Fruit fly (Drosophila melanogaster): ENCODE data around the gene CG6040.

The CG6040 gene

DNA sequence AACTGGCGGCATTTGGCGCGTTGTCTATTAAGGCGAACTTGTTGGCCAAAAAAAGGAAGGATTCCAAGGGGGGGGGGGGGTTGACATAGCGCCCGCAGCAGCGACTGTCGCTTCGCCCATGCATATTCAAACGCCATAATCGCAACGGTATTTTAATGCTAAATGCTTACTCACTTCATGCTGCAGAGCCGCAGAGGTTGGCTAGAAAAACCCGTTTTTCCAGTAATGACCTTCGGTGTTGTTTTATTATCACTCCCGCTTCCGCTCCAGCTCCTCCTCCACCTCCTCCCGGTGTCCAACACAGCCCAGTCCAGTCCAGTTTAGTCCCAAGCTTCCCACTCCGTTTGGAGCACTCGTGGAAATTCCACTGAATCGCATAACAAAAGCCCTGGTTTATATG is 14.4 kb downstream of the CG6040 start:
- no peak for TF ChIP-seq kay (GFP tag; ENCODE audit: borderline replicate concordance)
- TF ChIP-seq CG14711 (tag; optimal IDR thresholded peaks at IDR 0.05), result no peak
- TF ChIP-seq CG33017 (tag; optimal IDR thresholded peaks at IDR 0.05), result no peak
- TF ChIP-seq ovo (GFP tag; optimal IDR thresholded peaks at IDR 0.05), result no peak
- TF ChIP-seq CG5204 (GFP tag; optimal IDR thresholded peaks at IDR 0.05), result no peak
- no peak for TF ChIP-seq Hr96 (GFP tag; optimal IDR thresholded peaks at IDR 0.05)
- no peak for TF ChIP-seq cnc (optimal IDR thresholded peaks at IDR 0.05)
- TF ChIP-seq CG1620 (GFP tag; optimal IDR thresholded peaks at IDR 0.05), result no peak
- no peak for TF ChIP-seq Mnt (GFP tag; optimal IDR thresholded peaks at IDR 0.05)

DNA sequence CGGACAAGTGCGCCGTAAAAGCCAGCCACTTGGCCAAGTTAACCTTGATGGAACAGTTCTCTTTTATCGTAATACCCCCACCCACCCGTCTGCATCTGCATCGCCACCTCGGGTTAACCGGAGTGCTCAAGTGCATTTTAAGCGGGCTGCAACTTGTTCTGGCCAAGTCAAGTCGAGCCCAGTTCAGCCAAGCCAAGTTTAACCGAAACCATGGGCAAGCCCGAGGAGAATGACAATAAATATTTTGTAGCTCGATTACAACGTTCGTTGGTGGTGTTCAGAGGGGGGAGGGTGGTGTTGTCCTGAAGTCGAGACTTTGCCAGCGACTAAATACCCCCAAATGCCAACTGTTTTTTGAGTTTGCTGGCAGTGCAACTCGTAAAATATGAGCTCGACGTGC is 15.6 kb downstream of the CG6040 start:
- TF ChIP-seq CG7045 (GFP tag; optimal IDR thresholded peaks at IDR 0.05) (no peak), tj (GFP tag; optimal IDR thresholded peaks at IDR 0.05) (peak; percentile 74), ovo (GFP tag; optimal IDR thresholded peaks at IDR 0.05) (no peak), Mnt (GFP tag; optimal IDR thresholded peaks at IDR 0.05) (no peak), Crg-1 (GFP tag; optimal IDR thresholded peaks at IDR 0.05) (no peak), kay (GFP tag; ENCODE audit: borderline replicate concordance) (no peak)

DNA sequence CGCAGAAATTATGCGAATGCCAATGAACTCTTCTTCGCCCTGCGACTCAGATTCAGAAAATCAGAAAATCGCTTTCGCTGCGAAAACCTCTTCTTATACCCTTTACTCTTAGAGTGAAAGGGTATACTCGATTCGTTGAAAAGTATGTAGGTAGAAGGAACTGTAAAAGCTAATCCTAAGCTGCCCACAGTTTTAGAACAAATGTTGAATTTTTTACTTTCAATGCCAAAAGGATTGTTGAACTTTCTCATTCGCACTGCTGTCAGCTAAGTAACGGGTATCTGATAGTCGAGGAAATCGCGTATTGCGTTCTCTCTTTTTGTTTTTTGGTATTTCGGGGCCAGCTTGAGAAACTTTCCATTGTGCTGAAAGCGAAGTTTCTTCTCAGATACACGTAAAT is 17.1 kb downstream of the CG6040 start:
- TF ChIP-seq kay (GFP tag; ENCODE audit: borderline replicate concordance) (no peak), CG14711 (tag; optimal IDR thresholded peaks at IDR 0.05) (no peak), CG5204 (GFP tag; optimal IDR thresholded peaks at IDR 0.05) (no peak), bab1 (GFP tag; optimal IDR thresholded peaks at IDR 0.05) (peak; percentile 73), CG11617 (GFP tag; optimal IDR thresholded peaks at IDR 0.05) (no peak), Clk (GFP tag; optimal IDR thresholded peaks at IDR 0.05) (no peak), Hr96 (GFP tag; optimal IDR thresholded peaks at IDR 0.05) (no peak), tj (GFP tag; optimal IDR thresholded peaks at IDR 0.05) (peak; percentile 66)

DNA sequence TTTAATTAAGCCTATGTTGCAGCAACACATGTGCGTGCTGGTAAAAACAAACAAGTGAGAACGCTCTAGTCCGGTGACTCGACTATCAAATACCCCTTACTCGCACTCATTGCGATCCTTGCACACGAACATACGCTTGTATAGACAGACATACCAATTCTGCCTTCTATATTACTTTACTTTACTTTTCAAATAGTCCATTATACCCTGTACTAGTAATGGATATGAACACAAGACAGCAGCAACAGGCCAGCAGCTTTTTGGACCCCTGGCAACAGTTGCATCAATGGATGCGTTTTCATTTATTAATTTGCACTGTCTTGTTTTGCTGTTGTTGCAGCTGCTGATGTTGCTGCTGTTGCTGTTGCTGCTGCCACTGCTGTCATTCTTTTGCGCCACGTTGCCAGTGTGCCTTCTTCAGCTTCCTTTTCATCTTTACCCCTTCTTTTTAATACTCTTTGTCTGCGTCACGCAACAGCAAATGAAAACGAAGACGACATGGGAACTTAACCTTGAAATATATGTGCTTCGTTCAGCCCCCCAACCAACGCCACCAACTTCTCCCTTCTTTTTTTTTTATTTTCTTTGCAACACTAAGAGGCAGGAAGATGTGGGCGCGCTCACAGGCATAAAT is 21.9 kb downstream of the CG6040 start:
- TF ChIP-seq CG5204 (GFP tag; optimal IDR thresholded peaks at IDR 0.05) (no peak), CG14711 (tag; optimal IDR thresholded peaks at IDR 0.05) (no peak), ovo (GFP tag; optimal IDR thresholded peaks at IDR 0.05) (no peak), kay (GFP tag; ENCODE audit: borderline replicate concordance) (no peak), bab1 (GFP tag; optimal IDR thresholded peaks at IDR 0.05) (no peak), Crg-1 (GFP tag; optimal IDR thresholded peaks at IDR 0.05) (no peak), CG7101 (tag; optimal IDR thresholded peaks at IDR 0.05) (no peak)

DNA sequence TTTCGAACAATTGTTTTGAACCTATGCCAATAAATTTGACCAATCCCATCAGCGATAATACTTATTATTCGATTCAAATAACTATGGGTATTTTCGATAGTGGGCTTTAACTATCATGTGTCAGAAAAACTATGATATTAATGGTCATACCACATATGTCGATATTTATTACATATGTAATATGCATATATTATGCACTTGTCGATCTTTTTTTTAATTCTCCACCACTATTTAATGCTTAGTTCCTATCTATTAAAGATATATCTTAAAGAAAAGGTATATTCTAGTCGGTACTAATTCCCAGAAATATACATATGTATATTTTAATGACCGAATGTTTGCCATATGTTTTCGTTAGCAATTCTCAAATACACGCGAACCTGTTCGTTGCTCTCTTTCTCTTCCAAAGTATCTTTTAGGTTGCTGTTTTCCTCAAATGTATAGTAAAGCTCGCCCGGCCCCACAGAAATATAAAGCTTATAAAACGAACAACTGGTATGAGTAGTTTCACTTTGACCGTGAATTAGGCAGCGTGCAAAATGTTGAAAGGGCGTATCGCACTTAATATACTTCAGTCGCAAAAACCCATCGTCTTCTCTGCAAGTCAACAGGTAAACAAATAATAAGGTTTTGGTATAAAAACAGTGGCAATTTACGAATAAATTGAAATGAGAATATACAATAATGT is 35.5 kb downstream of the CG6040 start, which contains the start of gene Cyp12a5:
TSS of gene Cyp12a5 (plus strand) at position 503 of the 688 bp plus-strand sequence.
- no peak for TF ChIP-seq toe (GFP tag; optimal IDR thresholded peaks at IDR 0.05)
- TF ChIP-seq CG11617 (GFP tag; optimal IDR thresholded peaks at IDR 0.05), result peak; percentile 61
- TF ChIP-seq Crg-1 (GFP tag; optimal IDR thresholded peaks at IDR 0.05), result no peak
- no peak for TF ChIP-seq Clk (GFP tag; optimal IDR thresholded peaks at IDR 0.05)
- TF ChIP-seq Hr96 (GFP tag; optimal IDR thresholded peaks at IDR 0.05), result no peak
- no peak for TF ChIP-seq CG7045 (GFP tag; optimal IDR thresholded peaks at IDR 0.05)
- no peak for TF ChIP-seq cnc (optimal IDR thresholded peaks at IDR 0.05)
- TF ChIP-seq pad (GFP tag; optimal IDR thresholded peaks at IDR 0.05), result no peak
- no peak for TF ChIP-seq CG1620 (GFP tag; optimal IDR thresholded peaks at IDR 0.05)
- peak; percentile 75 for TF ChIP-seq kay (GFP tag; ENCODE audit: borderline replicate concordance)
- TF ChIP-seq CG5204 (GFP tag; optimal IDR thresholded peaks at IDR 0.05), result no peak
- no peak for TF ChIP-seq ovo (GFP tag; optimal IDR thresholded peaks at IDR 0.05)
- TF ChIP-seq Mnt (GFP tag; optimal IDR thresholded peaks at IDR 0.05), result peak; percentile 29
- TF ChIP-seq CG12768 (GFP tag; optimal IDR thresholded peaks at IDR 0.05), result no peak
- TF ChIP-seq CG14711 (tag; optimal IDR thresholded peaks at IDR 0.05), result no peak
- peak; percentile 2 for TF ChIP-seq bab1 (GFP tag; optimal IDR thresholded peaks at IDR 0.05)
- peak; percentile 5 for TF ChIP-seq tj (GFP tag; optimal IDR thresholded peaks at IDR 0.05)
- peak; percentile 85 for TF ChIP-seq cic (GFP tag; optimal IDR thresholded peaks at IDR 0.05)
- peak; percentile 67 for TF ChIP-seq CG33017 (tag; optimal IDR thresholded peaks at IDR 0.05)
- peak; percentile 64 for TF ChIP-seq CG7101 (tag; optimal IDR thresholded peaks at IDR 0.05)

DNA sequence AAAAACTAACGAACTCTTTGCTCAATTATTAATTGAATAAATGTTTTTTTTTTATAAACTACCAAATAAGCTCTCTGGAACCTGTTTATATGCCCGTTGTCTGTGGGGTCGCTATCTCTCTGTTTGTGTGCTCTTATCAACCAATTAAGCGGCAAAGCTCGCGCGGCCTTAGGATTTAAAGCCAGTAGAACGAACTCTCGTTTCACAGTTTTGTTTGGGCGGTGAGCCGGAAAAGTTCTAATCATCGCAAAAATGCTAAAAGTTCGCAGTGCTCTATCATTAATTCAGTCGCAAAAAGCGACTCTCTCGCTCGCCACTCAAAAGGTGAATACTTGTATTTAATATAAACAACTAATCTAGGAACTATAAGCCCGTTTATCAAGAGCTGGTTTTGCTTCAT is 38.2 kb downstream of the CG6040 start, which contains the start of gene Cyp12a4:
TSS of gene Cyp12a4 (plus strand) at position 202 of the 400 bp plus-strand sequence.
- TF ChIP-seq CG7045 (GFP tag; optimal IDR thresholded peaks at IDR 0.05) (peak; percentile 5), CG5204 (GFP tag; optimal IDR thresholded peaks at IDR 0.05) (peak; percentile 20), tj (GFP tag; optimal IDR thresholded peaks at IDR 0.05) (no peak), cic (GFP tag; optimal IDR thresholded peaks at IDR 0.05) (peak; percentile 92), Hr96 (GFP tag; optimal IDR thresholded peaks at IDR 0.05) (no peak), Clk (GFP tag; optimal IDR thresholded peaks at IDR 0.05) (no peak), CG33017 (tag; optimal IDR thresholded peaks at IDR 0.05) (peak; percentile 59), cnc (optimal IDR thresholded peaks at IDR 0.05) (no peak), ovo (GFP tag; optimal IDR thresholded peaks at IDR 0.05) (no peak), CG12768 (GFP tag; optimal IDR thresholded peaks at IDR 0.05) (peak; percentile 70), pad (GFP tag; optimal IDR thresholded peaks at IDR 0.05) (no peak), Mnt (GFP tag; optimal IDR thresholded peaks at IDR 0.05) (peak; percentile 64), bab1 (GFP tag; optimal IDR thresholded peaks at IDR 0.05) (peak; percentile 14), CG11617 (GFP tag; optimal IDR thresholded peaks at IDR 0.05) (no peak), Crg-1 (GFP tag; optimal IDR thresholded peaks at IDR 0.05) (peak; percentile 26), CG1620 (GFP tag; optimal IDR thresholded peaks at IDR 0.05) (no peak), CG14711 (tag; optimal IDR thresholded peaks at IDR 0.05) (peak; percentile 3), CG7101 (tag; optimal IDR thresholded peaks at IDR 0.05) (peak; percentile 49), kay (GFP tag; ENCODE audit: borderline replicate concordance) (peak; percentile 41), toe (GFP tag; optimal IDR thresholded peaks at IDR 0.05) (peak; percentile 6)

All from whole organism, adult.